Worm (Caenorhabditis elegans) whole organism, young adult: ENCODE data around the gene F41C6.7.

Experiments
- T26A5.8 ChIP-seq: sonication (generic microtip); optimal IDR thresholded peaks from 2 replicates; lab custom pipeline; 2016; ENCODE audit warnings: missing genetic modification characterization, missing compliant biosample characterization
- ama-1 ChIP-seq, 3 experiments: fragments of 150-350 bp in 1 of 3; sonication (generic microtip) in 2 of 3; optimal IDR thresholded peaks; 2 replicates each; lab custom pipeline; 2014 to 2018; ENCODE audit warnings: missing biosample characterization in 2 of 3, missing genetic modification characterization in 2 of 3, missing genetic modification reagents in 2 of 3
- athp-1 ChIP-seq: sonication (generic microtip); optimal IDR thresholded peaks from 2 replicates; lab custom pipeline; 2017; ENCODE audit warnings: mild to moderate bottlenecking, missing genetic modification characterization, missing compliant biosample characterization
- hrde-1 ChIP-seq: sonication (generic microtip); optimal IDR thresholded peaks from 2 replicates; lab custom pipeline; 2016; ENCODE audit warnings: missing genetic modification characterization, mild to moderate bottlenecking, missing compliant biosample characterization, moderate library complexity, missing genotype, missing genetic modification reagents, borderline replicate concordance
- lin-26 ChIP-seq: fragments of 200-800 bp; sonication (Bioruptor generic); IDR thresholded peaks from 2 replicates; pipeline ENCODE4 v1.3.6; 2022; ENCODE audit warnings: missing genetic modification reagents, missing genetic modification characterization, missing compliant biosample characterization
- nhr-80 ChIP-seq: sonication (generic microtip); optimal IDR thresholded peaks from 2 replicates; lab custom pipeline; 2016; ENCODE audit warnings: missing genetic modification characterization, missing compliant biosample characterization
- ztf-28 ChIP-seq: fragments of 200-800 bp; sonication (Bioruptor generic); IDR thresholded peaks from 2 replicates; pipeline ENCODE4 v1.3.6; 2022; ENCODE audit warnings: missing genetic modification reagents, missing genetic modification characterization, missing compliant biosample characterization

ce11 chrX:6867707-6868106 lies 17.4 kb downstream of the F41C6.7 start:
- TF ChIP-seq ztf-28 (GFP tag; lab: Robert Waterston, UW) (0 out of 2 replicates have a peak, but pooled peaks have one; percentile 44), athp-1 (tag; lab: Kevin White, UChicago) (peak; percentile 44), hrde-1 (tag; lab: Kevin White, UChicago) (peak; percentile 82), ama-1 (optimal IDR thresholded peaks at IDR 0.05; lab: Kevin White, UChicago) (no peak), ama-1 (GFP tag; optimal IDR thresholded peaks at IDR 0.05; lab: Kevin White, UChicago) (peak in 1 of 2 experiments; percentile 94), T26A5.8 (tag; lab: Kevin White, UChicago) (peak; percentile 86), nhr-80 (tag; lab: Kevin White, UChicago) (peak; percentile 44), lin-26 (peak; percentile 96)
